Worm (Caenorhabditis elegans): Measurements from ENCODE around the gene C38D4.7.

DNA sequence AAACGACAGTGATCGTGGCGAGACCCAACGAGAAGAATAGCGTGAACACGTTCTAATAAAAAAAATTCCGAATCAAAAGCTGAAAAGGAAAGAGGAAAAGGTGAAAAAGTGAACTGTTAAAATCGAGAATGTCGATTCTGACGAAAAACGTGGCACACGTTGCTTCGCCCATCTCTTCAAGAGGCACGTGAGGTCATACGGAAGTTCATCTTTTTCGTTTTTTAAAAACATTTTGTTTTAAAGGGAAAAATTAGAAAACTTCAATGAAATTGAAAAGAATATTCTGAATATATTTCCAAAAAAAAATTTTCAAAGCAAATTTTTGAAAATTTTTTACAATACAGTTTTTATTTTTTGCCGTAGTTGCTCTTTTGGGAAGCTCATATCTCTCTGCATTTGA is at the start of gene C38D4.7:
- TF ChIP-seq B0310.2 (tag; optimal IDR thresholded peaks at IDR 0.05) (no peak), ama-1 (optimal IDR thresholded peaks at IDR 0.05) (no peak), scrt-1 (GFP tag; IDR thresholded peaks at IDR 0.05) (no peak), hmg-4 (GFP tag; optimal IDR thresholded peaks at IDR 0.05) (no peak), F13C5.2 (tag; optimal IDR thresholded peaks at IDR 0.05) (no peak), hmbx-1 (tag; optimal IDR thresholded peaks at IDR 0.05) (no peak), hnd-1 (tag; optimal IDR thresholded peaks at IDR 0.05) (no peak), ceh-36 (tag; optimal IDR thresholded peaks at IDR 0.05) (no peak), tra-4 (tag; optimal IDR thresholded peaks at IDR 0.05) (no peak), tbx-11 (GFP tag; IDR thresholded peaks at IDR 0.05) (no peak)
